Fruit fly (Drosophila melanogaster): ENCODE data around the gene Srp68.

Gene Srp68

DNA sequence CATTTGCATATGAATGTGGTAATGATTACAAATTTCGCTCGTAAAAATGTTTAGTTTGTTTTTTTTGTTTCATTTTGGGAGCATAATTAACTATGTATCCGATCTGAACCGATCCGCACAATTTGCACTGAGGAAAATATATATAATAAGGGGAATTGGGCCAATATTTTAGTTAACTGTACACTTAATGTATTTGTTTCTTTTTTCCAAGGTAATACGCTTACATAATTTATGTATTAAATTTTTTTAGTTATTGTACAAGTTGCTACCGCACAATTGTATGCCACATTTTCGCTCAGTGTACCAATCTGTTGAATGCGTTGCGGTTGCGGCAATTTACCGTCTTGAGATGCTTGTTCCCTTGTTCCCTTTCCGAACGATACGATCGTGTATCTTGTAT lies 50.8 kb downstream of the Srp68 start (continued):
- TF ChIP-seq CG16815 (GFP tag; optimal IDR thresholded peaks at IDR 0.05), result peak; percentile 50
- TF ChIP-seq Sry-β (GFP tag; optimal IDR thresholded peaks at IDR 0.05), result no peak
- TF ChIP-seq Max (GFP tag; optimal IDR thresholded peaks at IDR 0.05), result peak; percentile 73
- TF ChIP-seq CG10431 (GFP tag; optimal IDR thresholded peaks at IDR 0.05), result peak; percentile 28
- peak; percentile 50 for TF ChIP-seq CG11723 (GFP tag; optimal IDR thresholded peaks at IDR 0.05)
- 0 out of 2 replicates have a peak, but pooled peaks have one; percentile 20 for TF ChIP-seq CG16779 (GFP tag; IDR thresholded peaks at IDR 0.05)
- TF ChIP-seq zen2 (GFP tag; IDR thresholded peaks at IDR 0.05; ENCODE audit: partially characterized antibody), result no peak
- peak; percentile 68 for TF ChIP-seq Hmr (GFP tag; optimal IDR thresholded peaks at IDR 0.05)
- TF ChIP-seq ab (GFP tag; optimal IDR thresholded peaks at IDR 0.05), result peak; percentile 37
- TF ChIP-seq CG17568 (GFP tag; optimal IDR thresholded peaks at IDR 0.05), result peak; percentile 65
- no peak for TF ChIP-seq nom (GFP tag; optimal IDR thresholded peaks at IDR 0.05)
- TF ChIP-seq aop (GFP tag; IDR thresholded peaks at IDR 0.05), result peak; percentile 66; the same call in 1 of the 2 replicates
- TF ChIP-seq mld (GFP tag; IDR thresholded peaks at IDR 0.05; ENCODE audit: partially characterized antibody), result no peak
- peak; percentile 65 for TF ChIP-seq CG12744 (GFP tag; optimal IDR thresholded peaks at IDR 0.05)
- peak; percentile 70 for TF ChIP-seq scrt (GFP tag; optimal IDR thresholded peaks at IDR 0.05)
- TF ChIP-seq en (GFP tag; optimal IDR thresholded peaks at IDR 0.05), result peak; percentile 61
- no peak for TF ChIP-seq pan (optimal IDR thresholded peaks at IDR 0.05)
- peak in 1 of 2 experiments; percentile 94 for TF ChIP-seq pan (GFP tag; optimal IDR thresholded peaks at IDR 0.05 in 1 of 2, IDR thresholded peaks at IDR 0.05 in 1 of 2)
- TF ChIP-seq crp (GFP tag; optimal IDR thresholded peaks at IDR 0.05), result peak in 1 of 2 experiments; percentile 30
- peak; percentile 61 for TF ChIP-seq CG15011 (GFP tag; optimal IDR thresholded peaks at IDR 0.05)
- peak; percentile 92 for TF ChIP-seq ase (GFP tag; IDR thresholded peaks at IDR 0.05)
- TF ChIP-seq CG9609 (GFP tag; optimal IDR thresholded peaks at IDR 0.05), result peak; percentile 60
- peak; percentile 92 for TF ChIP-seq CG11695 (GFP tag; IDR thresholded peaks at IDR 0.05)
- TF ChIP-seq odd (GFP tag; optimal IDR thresholded peaks at IDR 0.05), result peak; percentile 56
- TF ChIP-seq CG17912 (GFP tag; optimal IDR thresholded peaks at IDR 0.05), result peak; percentile 34
- peak; percentile 76; the same call in 2 of the 3 replicates for TF ChIP-seq CG11560 (tag; IDR thresholded peaks at IDR 0.05)
- TF ChIP-seq Elba2 (GFP tag; optimal IDR thresholded peaks at IDR 0.05), result peak; percentile 19
- TF ChIP-seq dpn (GFP tag; optimal IDR thresholded peaks at IDR 0.05), result peak; percentile 83 to 87
- peak; percentile 91 for TF ChIP-seq Oli (tag; optimal IDR thresholded peaks at IDR 0.05)
- TF ChIP-seq CG1529 (GFP tag; optimal IDR thresholded peaks at IDR 0.05), result peak; percentile 74
- peak; percentile 78 for TF ChIP-seq CG1233 (GFP tag; optimal IDR thresholded peaks at IDR 0.05)
- peak; percentile 58 for TF ChIP-seq CG11696 (GFP tag; IDR thresholded peaks at IDR 0.05)
- no peak for TF ChIP-seq Dfd (GFP tag; optimal IDR thresholded peaks at IDR 0.05)
- TF ChIP-seq CG3163 (GFP tag; optimal IDR thresholded peaks at IDR 0.05), result peak; percentile 43
- TF ChIP-seq Nf-YC (tag; optimal IDR thresholded peaks at IDR 0.05), result peak; percentile 26
- no peak for TF ChIP-seq sna (GFP tag; IDR thresholded peaks at IDR 0.05; ENCODE audit: partially characterized antibody)
- peak; percentile 87 for TF ChIP-seq CG7372 (GFP tag; IDR thresholded peaks at IDR 0.05)
- peak; percentile 77 for TF ChIP-seq bowl (GFP tag; IDR thresholded peaks at IDR 0.05)
- no peak for TF ChIP-seq CG7745 (tag; optimal IDR thresholded peaks at IDR 0.05)
- no peak for TF ChIP-seq inv (GFP tag; IDR thresholded peaks at IDR 0.05; ENCODE audit: partially characterized antibody)
- TF ChIP-seq dimm (GFP tag; IDR thresholded peaks at IDR 0.05), result peak; percentile 58
- TF ChIP-seq gcm (GFP tag; optimal IDR thresholded peaks at IDR 0.05), result peak; percentile 73
- TF ChIP-seq CG10462 (GFP tag; optimal IDR thresholded peaks at IDR 0.05), result peak; percentile 66
- TF ChIP-seq Rx (GFP tag; IDR thresholded peaks at IDR 0.05), result peak; percentile 76
- TF ChIP-seq CG11247 (GFP tag; IDR thresholded peaks at IDR 0.05), result peak; percentile 78
- TF ChIP-seq Meics (GFP tag; optimal IDR thresholded peaks at IDR 0.05), result peak; percentile 74
- TF ChIP-seq Doc2 (GFP tag; IDR thresholded peaks at IDR 0.05), result peak; percentile 87
- TF ChIP-seq trem (tag; optimal IDR thresholded peaks at IDR 0.05), result peak; percentile 71
- TF ChIP-seq danr (GFP tag; IDR thresholded peaks at IDR 0.05), result peak; percentile 80
- peak; percentile 70 for TF ChIP-seq nau (GFP tag; optimal IDR thresholded peaks at IDR 0.05)
- peak; percentile 87 for TF ChIP-seq al (GFP tag; IDR thresholded peaks at IDR 0.05)
